Worm (Caenorhabditis elegans): ENCODE measurements around the gene F15H10.7.

ce11 chrV:10383950-10384349 is 22.3 kb downstream of the F15H10.7 start, which contains the start of gene spe-10:
- TF ChIP-seq nhr-27 (tag; optimal IDR thresholded peaks at IDR 0.05) (no peak), T26A5.8 (tag; optimal IDR thresholded peaks at IDR 0.05) (no peak), snpc-4 (GFP tag; optimal IDR thresholded peaks at IDR 0.05) (no peak), snpc-4 (tag; optimal IDR thresholded peaks at IDR 0.05) (no peak), snpc-1.3 (tag; optimal IDR thresholded peaks at IDR 0.05; ENCODE audit: insufficient read depth) (no peak), nfya-2 (GFP tag; IDR thresholded peaks at IDR 0.05) (no peak), nhr-90 (tag; optimal IDR thresholded peaks at IDR 0.05) (no peak), ceh-91 (GFP tag; IDR thresholded peaks at IDR 0.05) (no peak), tlf-1 (GFP tag; optimal IDR thresholded peaks at IDR 0.05) (no peak), hmg-1.2 (GFP tag; IDR thresholded peaks at IDR 0.05) (no peak), ceh-27 (GFP tag; optimal IDR thresholded peaks at IDR 0.05) (no peak), ztf-22 (GFP tag; optimal IDR thresholded peaks at IDR 0.05) (no peak), sea-2 (GFP tag; IDR thresholded peaks at IDR 0.05) (no peak), ceh-58 (GFP tag; IDR thresholded peaks at IDR 0.05) (no peak)

Measured in whole organism, young adult.